Worm (Caenorhabditis elegans) whole organism, late embryonic: Measurements from ENCODE around the gene K08E7.4.

ENCODE experiments used
- C08G9.2 ChIP-seq: sonication (generic microtip); optimal IDR thresholded peaks from 2 replicates; lab custom pipeline; 2016; ENCODE audit warnings: mild to moderate bottlenecking, missing genetic modification characterization, moderate library complexity, missing compliant biosample characterization
- C38D4.7 ChIP-seq: fragments of 200-800 bp; sonication (Bioruptor generic); optimal IDR thresholded peaks from 2 replicates; lab custom pipeline; 2018; ENCODE audit warnings: mild to moderate bottlenecking, missing genetic modification characterization, moderate library complexity, missing compliant biosample characterization
- ahr-1 ChIP-seq: sonication (generic microtip); optimal IDR thresholded peaks from 2 replicates; lab custom pipeline; 2016; ENCODE audit warnings: missing genetic modification characterization, missing compliant biosample characterization
- ceh-14 ChIP-seq: sonication (generic microtip); optimal IDR thresholded peaks from 2 replicates; lab custom pipeline; 2016; ENCODE audit warnings: missing genotype, missing genetic modification characterization, missing compliant biosample characterization
- ceh-18 ChIP-seq: sonication (generic microtip); optimal IDR thresholded peaks from 2 replicates; lab custom pipeline; 2016; ENCODE audit warnings: missing genetic modification characterization, missing compliant biosample characterization
- ceh-19 ChIP-seq: fragments of 200-800 bp; sonication (Bioruptor generic); optimal IDR thresholded peaks from 2 replicates; lab custom pipeline; 2018; ENCODE audit warnings: mild to moderate bottlenecking, missing genetic modification characterization, missing compliant biosample characterization
- ceh-2 ChIP-seq: sonication (generic microtip); optimal IDR thresholded peaks from 2 replicates; lab custom pipeline; 2016; ENCODE audit warnings: missing genotype, missing genetic modification characterization, missing compliant biosample characterization
- ceh-24 ChIP-seq: sonication (generic microtip); optimal IDR thresholded peaks from 2 replicates; lab custom pipeline; 2016; ENCODE audit warnings: mild to moderate bottlenecking, missing genetic modification characterization, missing compliant biosample characterization
- ceh-31 ChIP-seq: sonication (generic microtip); optimal IDR thresholded peaks from 2 replicates; lab custom pipeline; 2016; ENCODE audit warnings: missing genetic modification characterization, missing compliant biosample characterization
- ceh-34 ChIP-seq: sonication (generic microtip); optimal IDR thresholded peaks from 2 replicates; lab custom pipeline; 2016; ENCODE audit warnings: mild to moderate bottlenecking, missing genetic modification characterization, missing compliant biosample characterization
- ceh-45 ChIP-seq: fragments of 200-800 bp; sonication (Bioruptor generic); IDR thresholded peaks from 2 replicates; pipeline ENCODE4 v1.3.6; 2022; ENCODE audit warnings: missing genetic modification reagents, missing genetic modification characterization, missing compliant biosample characterization
- ceh-6 ChIP-seq: fragments of 200-800 bp; sonication (Bioruptor generic); optimal IDR thresholded peaks from 2 replicates; lab custom pipeline; 2018; ENCODE audit warnings: mild to moderate bottlenecking, missing genetic modification characterization, missing compliant biosample characterization
- dmd-4 ChIP-seq: sonication (generic microtip); optimal IDR thresholded peaks from 2 replicates; lab custom pipeline; 2016; ENCODE audit warnings: borderline replicate concordance, missing genetic modification characterization, missing compliant biosample characterization
- dve-1 ChIP-seq: sonication (generic microtip); optimal IDR thresholded peaks from 2 replicates; lab custom pipeline; 2017; ENCODE audit warnings: antibody characterized with exemption, mild to moderate bottlenecking, missing genetic modification characterization, missing compliant biosample characterization
- ets-4 ChIP-seq: sonication (generic microtip); optimal IDR thresholded peaks from 2 replicates; lab custom pipeline; 2016; ENCODE audit warnings: missing genetic modification characterization, missing compliant biosample characterization
- eyg-1 ChIP-seq: sonication (generic microtip); optimal IDR thresholded peaks from 2 replicates; lab custom pipeline; 2016; ENCODE audit warnings: missing genotype, missing genetic modification characterization, missing compliant biosample characterization
- fkh-10 ChIP-seq: fragments of 150-350 bp; optimal IDR thresholded peaks from 2 replicates; lab custom pipeline; 2014; ENCODE audit warnings: missing biosample characterization, missing genetic modification reagents, missing genetic modification characterization
- fkh-6 ChIP-seq: sonication (generic microtip); optimal IDR thresholded peaks from 2 replicates; lab custom pipeline; 2016; ENCODE audit warnings: missing genetic modification characterization, missing compliant biosample characterization
- gmeb-2 ChIP-seq: sonication (generic microtip); optimal IDR thresholded peaks from 2 replicates; lab custom pipeline; 2016; ENCODE audit warnings: missing genetic modification characterization, inconsistent platforms, missing compliant biosample characterization
- hlh-13 ChIP-seq: fragments of 200-800 bp; sonication (Bioruptor generic); optimal IDR thresholded peaks from 2 replicates; lab custom pipeline; 2018; ENCODE audit warnings: mild to moderate bottlenecking, missing genetic modification characterization, missing compliant biosample characterization
- hlh-15 ChIP-seq: sonication (generic microtip); optimal IDR thresholded peaks from 2 replicates; lab custom pipeline; 2016; ENCODE audit warnings: missing genetic modification characterization, missing compliant biosample characterization
- hlh-30 ChIP-seq: sonication (generic microtip); optimal IDR thresholded peaks from 2 replicates; lab custom pipeline; 2017; ENCODE audit warnings: antibody characterized with exemption, missing genetic modification characterization, missing compliant biosample characterization; ENCODE audit not compliant: insufficient read depth
- hlh-6 ChIP-seq: sonication (generic microtip); optimal IDR thresholded peaks from 2 replicates; lab custom pipeline; 2016; ENCODE audit warnings: missing genotype, missing genetic modification characterization, missing compliant biosample characterization
- hlh-8 ChIP-seq: sonication (generic microtip); optimal IDR thresholded peaks from 2 replicates; lab custom pipeline; 2016; ENCODE audit warnings: missing genotype, missing genetic modification characterization, missing compliant biosample characterization
- lin-11 ChIP-seq: fragments of 200-800 bp; sonication (Bioruptor generic); optimal IDR thresholded peaks from 2 replicates; lab custom pipeline; 2018; ENCODE audit warnings: mild to moderate bottlenecking, missing genetic modification characterization, missing compliant biosample characterization
- madf-2 ChIP-seq: sonication (generic microtip); optimal IDR thresholded peaks from 2 replicates; lab custom pipeline; 2017; ENCODE audit warnings: missing genetic modification characterization, missing compliant biosample characterization
- mec-3 ChIP-seq: sonication (generic microtip); optimal IDR thresholded peaks from 2 replicates; lab custom pipeline; 2016; ENCODE audit warnings: borderline replicate concordance, missing genetic modification characterization, missing compliant biosample characterization
- nhr-232 ChIP-seq: sonication (generic microtip); optimal IDR thresholded peaks from 2 replicates; lab custom pipeline; 2016; ENCODE audit warnings: missing genetic modification characterization, missing compliant biosample characterization
- npax-4 ChIP-seq: sonication (generic microtip); optimal IDR thresholded peaks from 2 replicates; lab custom pipeline; 2016; ENCODE audit warnings: missing genetic modification characterization, missing compliant biosample characterization
- pat-9 ChIP-seq: fragments of 200-800 bp; sonication (Bioruptor generic); optimal IDR thresholded peaks from 2 replicates; lab custom pipeline; 2018; ENCODE audit warnings: mild to moderate bottlenecking, missing genetic modification characterization, moderate library complexity, missing compliant biosample characterization
- pax-1 ChIP-seq: fragments of 150-350 bp; optimal IDR thresholded peaks from 2 replicates; lab custom pipeline; 2014; ENCODE audit warnings: missing biosample characterization, missing genetic modification characterization
- pqm-1 ChIP-seq: sonication (generic microtip); optimal IDR thresholded peaks from 2 replicates; lab custom pipeline; 2016; ENCODE audit warnings: missing genetic modification characterization, missing compliant biosample characterization
- ref-2 ChIP-seq: sonication (generic microtip); optimal IDR thresholded peaks from 2 replicates; lab custom pipeline; 2016; ENCODE audit warnings: missing genetic modification characterization, missing compliant biosample characterization
- sox-2 ChIP-seq: fragments of 200-800 bp; sonication (Bioruptor generic); IDR thresholded peaks from 2 replicates; pipeline ENCODE4 v1.3.6; 2022; ENCODE audit warnings: missing genetic modification reagents, missing genetic modification characterization, missing compliant biosample characterization
- sox-4 ChIP-seq: sonication (generic microtip); optimal IDR thresholded peaks from 2 replicates; lab custom pipeline; 2017; ENCODE audit warnings: mild to moderate bottlenecking, missing genetic modification characterization, inconsistent platforms, missing compliant biosample characterization
- syd-9 ChIP-seq: sonication (generic microtip); optimal IDR thresholded peaks from 2 replicates; lab custom pipeline; 2016; ENCODE audit warnings: mild to moderate bottlenecking, missing genetic modification characterization, moderate library complexity, missing compliant biosample characterization
- tbx-2 ChIP-seq: sonication (generic microtip); optimal IDR thresholded peaks from 2 replicates; lab custom pipeline; 2016; ENCODE audit warnings: missing genetic modification characterization, missing compliant biosample characterization
- unc-86 ChIP-seq: sonication (generic microtip); optimal IDR thresholded peaks from 2 replicates; lab custom pipeline; 2016; ENCODE audit warnings: missing genetic modification characterization, missing compliant biosample characterization
- ztf-16 ChIP-seq: sonication (generic microtip); optimal IDR thresholded peaks from 2 replicates; lab custom pipeline; 2017; ENCODE audit warnings: missing genetic modification characterization, missing compliant biosample characterization

Gene K08E7.4

DNA sequence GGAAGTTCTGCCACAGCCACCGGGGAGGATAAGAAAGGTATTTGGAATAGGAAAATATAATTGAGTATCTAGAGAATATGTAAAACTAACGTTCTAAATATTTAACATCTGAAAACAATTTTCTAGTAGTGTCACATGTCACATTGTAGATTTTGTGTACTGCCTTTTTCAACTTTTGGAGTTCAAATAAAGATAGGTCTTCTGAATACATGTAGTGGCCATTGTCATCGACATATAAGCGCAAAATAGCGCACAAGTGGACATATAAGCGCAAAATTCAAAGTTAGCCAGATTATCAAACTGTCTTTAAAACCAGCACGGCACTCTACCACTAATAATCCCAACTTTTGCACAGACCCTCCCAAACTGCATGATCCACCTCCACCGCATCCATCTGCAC is 3.3 kb upstream of the K08E7.4 start:
- TF ChIP-seq dmd-4 (tag; lab: Kevin White, UChicago) (no peak), ceh-24 (tag; lab: Kevin White, UChicago) (no peak), ceh-6 (GFP tag; lab: Kevin White, UChicago) (no peak), lin-11 (no peak), ref-2 (tag; lab: Kevin White, UChicago) (no peak), fkh-6 (no peak), ceh-2 (tag; lab: Kevin White, UChicago) (no peak), nhr-232 (no peak), pat-9 (tag; lab: Kevin White, UChicago) (no peak), C38D4.7 (GFP tag; lab: Kevin White, UChicago) (no peak), hlh-8 (tag; lab: Kevin White, UChicago) (no peak), gmeb-2 (no peak)

DNA sequence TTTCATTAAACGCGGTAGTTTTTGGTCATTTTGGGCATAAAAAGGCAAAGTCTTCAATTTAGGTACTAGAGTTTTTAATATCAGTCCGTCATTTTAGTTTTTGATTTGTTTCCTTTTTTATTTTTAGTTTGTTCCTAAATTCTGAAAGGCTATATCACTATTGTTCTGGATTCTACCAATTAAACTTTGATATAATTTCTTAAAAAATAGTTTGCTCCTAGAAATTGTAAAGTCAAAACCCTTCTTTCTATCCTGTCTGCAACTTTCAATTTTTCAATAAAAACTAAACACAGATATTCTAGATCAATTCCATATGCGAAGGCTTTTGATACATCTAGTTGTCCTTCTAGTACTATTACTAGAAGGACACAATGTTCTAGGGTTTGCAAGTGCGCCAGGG is 2.1 kb upstream of the K08E7.4 start, which contains the start of gene K08E7.5:
K08E7.5 (plus strand) TSS at position 301 of the 400 bp plus-strand sequence.
- TF ChIP-seq unc-86 (tag; lab: Kevin White, UChicago) (no peak), madf-2 (tag; lab: Kevin White, UChicago) (no peak), fkh-6 (no peak), hlh-6 (no peak), hlh-15 (tag; lab: Kevin White, UChicago) (no peak), fkh-10 (no peak), mec-3 (tag; lab: Kevin White, UChicago) (no peak), npax-4 (tag; lab: Kevin White, UChicago) (no peak), tbx-2 (tag; lab: Kevin White, UChicago) (no peak), hlh-13 (GFP tag; lab: Kevin White, UChicago) (no peak), ceh-34 (tag; lab: Kevin White, UChicago) (no peak), pat-9 (tag; lab: Kevin White, UChicago) (no peak), ceh-45 (no peak), ets-4 (tag; lab: Kevin White, UChicago) (no peak), ref-2 (tag; lab: Kevin White, UChicago) (no peak), ceh-24 (tag; lab: Kevin White, UChicago) (no peak), C08G9.2 (no peak), sox-4 (no peak), ceh-31 (tag; lab: Kevin White, UChicago) (no peak), nhr-232 (no peak)

DNA sequence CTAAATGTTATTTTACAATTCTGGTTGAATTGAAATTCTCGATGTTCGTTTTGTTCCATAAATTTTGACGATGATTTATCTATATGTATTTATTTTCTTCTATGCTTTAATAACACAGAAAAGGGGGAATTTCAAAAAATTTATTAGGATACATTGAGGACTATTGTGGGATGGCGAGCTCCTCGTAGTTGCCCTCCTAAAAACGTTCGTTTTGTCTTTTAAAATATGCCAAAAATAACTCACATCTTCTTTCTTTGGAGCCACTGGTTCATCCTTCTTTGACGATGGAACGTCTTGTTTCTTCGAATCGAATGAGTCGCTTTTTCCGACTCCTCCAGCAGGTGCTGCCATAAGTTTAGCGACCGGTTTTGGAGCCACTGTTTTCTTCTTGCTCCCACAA is 401 bp downstream of the K08E7.4 start:
- no peak for TF ChIP-seq ceh-18
- no peak for TF ChIP-seq sox-2 (GFP tag; lab: Robert Waterston, UW)
- TF ChIP-seq pax-1 (tag; lab: Kevin White, UChicago) = no peak
- no peak for TF ChIP-seq syd-9
- no peak for TF ChIP-seq ztf-16 (tag; lab: Kevin White, UChicago)
- no peak for TF ChIP-seq pqm-1 (tag; lab: Kevin White, UChicago)
- no peak for TF ChIP-seq fkh-10
- TF ChIP-seq hlh-6 = no peak
- TF ChIP-seq sox-4 = no peak
- no peak for TF ChIP-seq madf-2 (tag; lab: Kevin White, UChicago)
- TF ChIP-seq ahr-1 (tag; lab: Kevin White, UChicago) = no peak
- TF ChIP-seq ceh-14 (tag; lab: Kevin White, UChicago) = no peak
- no peak for TF ChIP-seq nhr-232
- no peak for TF ChIP-seq dve-1 (tag; lab: Kevin White, UChicago)
- TF ChIP-seq eyg-1 (tag; lab: Kevin White, UChicago) = no peak
- no peak for TF ChIP-seq gmeb-2
- TF ChIP-seq hlh-30 (tag; lab: Kevin White, UChicago) = no peak
- TF ChIP-seq ceh-24 (tag; lab: Kevin White, UChicago) = no peak
- TF ChIP-seq ceh-45 = no peak
- no peak for TF ChIP-seq ceh-19 (GFP tag; lab: Kevin White, UChicago)
